ENCODE assay signal across 5 worm cellular contexts in the genomic region with DNA sequence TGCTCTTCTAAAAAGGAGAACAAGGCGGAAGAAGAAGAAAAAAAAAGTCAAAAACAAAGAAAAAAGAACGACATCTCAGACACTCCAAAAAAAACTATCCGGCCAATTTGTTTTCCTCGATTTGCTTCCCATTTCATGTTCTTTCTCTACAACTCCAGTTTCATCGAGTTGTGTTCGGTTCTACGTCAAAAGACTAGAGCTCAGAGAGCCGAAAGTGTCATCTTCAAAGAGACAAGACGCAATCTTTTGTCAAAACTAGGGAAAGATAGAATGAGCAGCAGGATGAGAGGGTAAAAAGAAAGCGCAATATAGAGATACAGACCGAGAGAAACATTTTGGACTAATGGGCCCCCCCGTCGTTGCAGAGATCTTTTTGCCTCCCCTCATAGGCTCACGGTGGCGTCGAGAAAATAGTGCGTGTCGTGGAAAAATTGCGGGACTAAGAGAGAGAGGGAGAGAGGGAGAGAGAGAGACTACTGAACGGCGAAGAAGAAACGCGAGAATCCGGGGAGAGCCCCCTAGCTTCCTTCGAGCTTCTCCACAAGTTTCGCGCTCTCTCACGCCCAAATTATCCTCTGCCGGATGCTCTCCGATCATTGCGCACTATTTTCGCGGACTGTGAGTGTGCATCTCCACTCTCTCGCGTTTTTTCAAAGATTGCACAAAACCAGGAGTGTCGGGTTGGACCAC.
TF ChIP-seq lines count a peak whose summit lies in the region.

No protein-coding gene starts in this region.

TF ChIP-seq in whole organism, L1 larva, 84 proteins besides CTCF, POLR2A, EP300 and RAD21 (continues in another document):
- TF ChIP-seq nhr-28 (tag; optimal IDR thresholded peaks at IDR 0.05; lab: Kevin White, UChicago) (no peak), ces-1 (GFP tag; optimal IDR thresholded peaks at IDR 0.05; lab: Kevin White, UChicago) (peak; percentile 44), rnt-1 (tag; optimal IDR thresholded peaks at IDR 0.05; lab: Kevin White, UChicago) (peak; percentile 46), hpl-2 (GFP tag; optimal IDR thresholded peaks at IDR 0.05; lab: Kevin White, UChicago) (no peak), snu-23 (GFP tag; optimal IDR thresholded peaks at IDR 0.05; lab: Kevin White, UChicago) (peak; percentile 71), lin-35 (GFP tag; optimal IDR thresholded peaks at IDR 0.05; lab: Kevin White, UChicago) (peak in 1 of 2 experiments; percentile 23), nhr-76 (tag; optimal IDR thresholded peaks at IDR 0.05; lab: Kevin White, UChicago) (no peak), nhr-47 (tag; optimal IDR thresholded peaks at IDR 0.05; lab: Kevin White, UChicago) (peak; percentile 81), ztf-4 (tag; optimal IDR thresholded peaks at IDR 0.05; lab: Kevin White, UChicago) (peak; percentile 59), tbx-2 (tag; optimal IDR thresholded peaks at IDR 0.05; lab: Kevin White, UChicago) (peak; percentile 81), nhr-85 (tag; lab: Kevin White, UChicago) (no peak), aha-1 (tag; optimal IDR thresholded peaks at IDR 0.05; lab: Kevin White, UChicago) (no peak), irx-1 (tag; optimal IDR thresholded peaks at IDR 0.05; lab: Kevin White, UChicago) (peak; percentile 48), nhr-20 (tag; optimal IDR thresholded peaks at IDR 0.05; lab: Kevin White, UChicago) (peak; percentile 59), sox-4 (tag; optimal IDR thresholded peaks at IDR 0.05; lab: Kevin White, UChicago) (peak; percentile 25), jun-1 (tag; optimal IDR thresholded peaks at IDR 0.05; lab: Kevin White, UChicago) (peak; percentile 43), mdl-1 (tag; optimal IDR thresholded peaks at IDR 0.05; lab: Kevin White, UChicago) (peak in 1 of 2 experiments; percentile 33)

TF ChIP-seq in whole organism, L3 larva, 47 proteins besides CTCF, POLR2A, EP300 and RAD21:
- no peak for TF ChIP-seq nhr-77 (tag; optimal IDR thresholded peaks at IDR 0.05; lab: Kevin White, UChicago)
- no peak for TF ChIP-seq mdl-1 (tag; optimal IDR thresholded peaks at IDR 0.05; lab: Kevin White, UChicago)
- TF ChIP-seq mml-1 (tag; optimal IDR thresholded peaks at IDR 0.05; lab: Kevin White, UChicago): no peak
- TF ChIP-seq lin-39 (tag; optimal IDR thresholded peaks at IDR 0.05; lab: Kevin White, UChicago): peak; percentile 92
- TF ChIP-seq pha-4 (tag; optimal IDR thresholded peaks at IDR 0.05; lab: Kevin White, UChicago): peak; percentile 16
- TF ChIP-seq snpc-4 (tag; optimal IDR thresholded peaks at IDR 0.05; lab: Kevin White, UChicago): peak; percentile 69
- peak; percentile 64 for TF ChIP-seq hmg-11 (tag; optimal IDR thresholded peaks at IDR 0.05; lab: Kevin White, UChicago)
- peak; percentile 66 for TF ChIP-seq ceh-9 (tag; optimal IDR thresholded peaks at IDR 0.05; lab: Kevin White, UChicago)
- peak; percentile 72 for TF ChIP-seq unc-62 (GFP tag; optimal IDR thresholded peaks at IDR 0.05; lab: Kevin White, UChicago)
- TF ChIP-seq nhr-12 (tag; optimal IDR thresholded peaks at IDR 0.05; lab: Kevin White, UChicago): no peak
- TF ChIP-seq egl-5 (tag; optimal IDR thresholded peaks at IDR 0.05; lab: Kevin White, UChicago): peak; percentile 73
- peak; percentile 14 for TF ChIP-seq lin-15B (tag; optimal IDR thresholded peaks at IDR 0.05; lab: Kevin White, UChicago)
- peak; percentile 85 for TF ChIP-seq nfya-1 (tag; optimal IDR thresholded peaks at IDR 0.05; lab: Kevin White, UChicago; ENCODE audit: insufficient read depth)
- TF ChIP-seq fkh-10 (GFP tag; optimal IDR thresholded peaks at IDR 0.05; lab: Kevin White, UChicago): peak; percentile 63
- TF ChIP-seq tbx-2 (tag; optimal IDR thresholded peaks at IDR 0.05; lab: Kevin White, UChicago): peak; percentile 66
- peak; percentile 4 for TF ChIP-seq ceh-28 (tag; optimal IDR thresholded peaks at IDR 0.05; lab: Kevin White, UChicago)
- TF ChIP-seq elt-1 (tag; optimal IDR thresholded peaks at IDR 0.05; lab: Kevin White, UChicago): peak; percentile 37

TF ChIP-seq in whole organism, early embryonic, 17 proteins besides CTCF, POLR2A, EP300 and RAD21:
- TF ChIP-seq scrt-1 (GFP tag; IDR thresholded peaks at IDR 0.05; lab: Robert Waterston, UW) (0 out of 2 replicates have a peak, but pooled peaks have one; percentile 28), F13C5.2 (tag; optimal IDR thresholded peaks at IDR 0.05; lab: Kevin White, UChicago) (peak; percentile 0), tbx-37 (GFP tag; conservative IDR thresholded peaks at IDR 0.05; lab: Robert Waterston, UW) (no peak)

TF ChIP-seq in whole organism, midembryonic, 9 proteins besides CTCF, POLR2A, EP300 and RAD21:
- no peak for TF ChIP-seq ztf-29 (GFP tag; IDR thresholded peaks at IDR 0.05; lab: Robert Waterston, UW)
- 0 out of 2 replicates have a peak, but pooled peaks have one; percentile 26 for TF ChIP-seq tab-1 (GFP tag; IDR thresholded peaks at IDR 0.05; lab: Robert Waterston, UW)
- peak; percentile 29 for TF ChIP-seq cog-1 (tag; optimal IDR thresholded peaks at IDR 0.05; lab: Kevin White, UChicago)

TF ChIP-seq in whole organism, young adult, 124 proteins besides CTCF, POLR2A, EP300 and RAD21 (continues in another document):
- TF ChIP-seq dox-1 (GFP tag; IDR thresholded peaks at IDR 0.05; lab: Robert Waterston, UW): peak; percentile 32; the same call in 1 of the 2 replicates
- no peak for TF ChIP-seq nhr-80 (tag; optimal IDR thresholded peaks at IDR 0.05; lab: Kevin White, UChicago)
- TF ChIP-seq attf-6 (GFP tag; IDR thresholded peaks at IDR 0.05; lab: Robert Waterston, UW): no peak
- TF ChIP-seq hlh-12 (tag; optimal IDR thresholded peaks at IDR 0.05; lab: Kevin White, UChicago): no peak
- no peak for TF ChIP-seq cebp-2 (GFP tag; IDR thresholded peaks at IDR 0.05; lab: Robert Waterston, UW)
- no peak for TF ChIP-seq ztf-28 (GFP tag; IDR thresholded peaks at IDR 0.05; lab: Robert Waterston, UW)
- TF ChIP-seq ztf-3 (GFP tag; optimal IDR thresholded peaks at IDR 0.05; lab: Kevin White, UChicago): no peak
- no peak for TF ChIP-seq snpc-4 (GFP tag; optimal IDR thresholded peaks at IDR 0.05; lab: Kevin White, UChicago)
- TF ChIP-seq snpc-4 (tag; optimal IDR thresholded peaks at IDR 0.05; lab: Kevin White, UChicago): peak in 1 of 4 experiments; percentile 9
- TF ChIP-seq mcd-1 (GFP tag; IDR thresholded peaks at IDR 0.05; lab: Robert Waterston, UW): peak; percentile 24; the same call in 1 of the 2 replicates
- TF ChIP-seq egrh-3 (GFP tag; IDR thresholded peaks at IDR 0.05; lab: Robert Waterston, UW): no peak
- no peak for TF ChIP-seq egl-18 (GFP tag; IDR thresholded peaks at IDR 0.05; lab: Robert Waterston, UW)
- no peak for TF ChIP-seq ztf-22 (GFP tag; optimal IDR thresholded peaks at IDR 0.05; lab: Kevin White, UChicago)
- TF ChIP-seq lin-40 (tag; optimal IDR thresholded peaks at IDR 0.05; lab: Kevin White, UChicago): peak; percentile 43
- no peak for TF ChIP-seq nhr-27 (tag; optimal IDR thresholded peaks at IDR 0.05; lab: Kevin White, UChicago)
- no peak for TF ChIP-seq cebp-1 (GFP tag; IDR thresholded peaks at IDR 0.05; lab: Robert Waterston, UW)
- TF ChIP-seq cebp-1 (tag; optimal IDR thresholded peaks at IDR 0.05; lab: Kevin White, UChicago): peak; percentile 68
- no peak for TF ChIP-seq aptf-2 (GFP tag; conservative IDR thresholded peaks at IDR 0.05; lab: Robert Waterston, UW)
- TF ChIP-seq F55B11.4 (tag; optimal IDR thresholded peaks at IDR 0.05; lab: Kevin White, UChicago; ENCODE audit: borderline replicate concordance, insufficient read depth): no peak
- TF ChIP-seq zim-3 (tag; optimal IDR thresholded peaks at IDR 0.05; lab: Kevin White, UChicago): no peak
- no peak for TF ChIP-seq let-526 (GFP tag; IDR thresholded peaks at IDR 0.05; lab: Robert Waterston, UW)
- no peak for TF ChIP-seq tlf-1 (GFP tag; optimal IDR thresholded peaks at IDR 0.05; lab: Kevin White, UChicago)
- TF ChIP-seq ets-4 (GFP tag; optimal IDR thresholded peaks at IDR 0.05; lab: Kevin White, UChicago): no peak
- no peak for TF ChIP-seq C17E4.6 (GFP tag; IDR thresholded peaks at IDR 0.05; lab: Robert Waterston, UW)
- no peak for TF ChIP-seq egl-44 (GFP tag; IDR thresholded peaks at IDR 0.05; lab: Robert Waterston, UW)
- TF ChIP-seq hmg-1.2 (GFP tag; IDR thresholded peaks at IDR 0.05; lab: Robert Waterston, UW): peak; percentile 50; the same call in 1 of the 2 replicates
- TF ChIP-seq nfyb-1 (GFP tag; IDR thresholded peaks at IDR 0.05; lab: Robert Waterston, UW): 0 out of 2 replicates have a peak, but pooled peaks have one; percentile 19
- TF ChIP-seq ceh-27 (GFP tag; optimal IDR thresholded peaks at IDR 0.05; lab: Kevin White, UChicago): peak; percentile 45
- no peak for TF ChIP-seq unc-130 (GFP tag; optimal IDR thresholded peaks at IDR 0.05; lab: Kevin White, UChicago)
- no peak for TF ChIP-seq lag-1 (GFP tag; IDR thresholded peaks at IDR 0.05; lab: Robert Waterston, UW)
- no peak for TF ChIP-seq ceh-79 (tag; optimal IDR thresholded peaks at IDR 0.05; lab: Kevin White, UChicago)
- peak; percentile 93 for TF ChIP-seq zfh-2 (GFP tag; conservative IDR thresholded peaks at IDR 0.05; lab: Robert Waterston, UW)
- no peak for TF ChIP-seq aptf-3 (GFP tag; IDR thresholded peaks at IDR 0.05; lab: Robert Waterston, UW)
- TF ChIP-seq him-1 (tag; optimal IDR thresholded peaks at IDR 0.05; lab: Kevin White, UChicago): no peak
- no peak for TF ChIP-seq efl-1 (GFP tag; optimal IDR thresholded peaks at IDR 0.05; lab: Kevin White, UChicago)
- no peak for TF ChIP-seq mxl-1 (tag; optimal IDR thresholded peaks at IDR 0.05; lab: Kevin White, UChicago)
- TF ChIP-seq madf-10 (tag; optimal IDR thresholded peaks at IDR 0.05; lab: Kevin White, UChicago): peak; percentile 36
- TF ChIP-seq xnd-1 (tag; optimal IDR thresholded peaks at IDR 0.05; lab: Kevin White, UChicago): no peak
- TF ChIP-seq lin-26 (GFP tag; IDR thresholded peaks at IDR 0.05; lab: Robert Waterston, UW): 0 out of 2 replicates have a peak, but pooled peaks have one; percentile 16
- TF ChIP-seq K12H6.12 (tag; optimal IDR thresholded peaks at IDR 0.05; lab: Kevin White, UChicago): peak; percentile 41
- no peak for TF ChIP-seq lsy-27 (tag; optimal IDR thresholded peaks at IDR 0.05; lab: Kevin White, UChicago; ENCODE audit: borderline replicate concordance, insufficient read depth)
- no peak for TF ChIP-seq ZK185.1 (tag; optimal IDR thresholded peaks at IDR 0.05; lab: Kevin White, UChicago; ENCODE audit: poor library complexity, severe bottlenecking)
- TF ChIP-seq ztf-6 (GFP tag; IDR thresholded peaks at IDR 0.05; lab: Robert Waterston, UW): no peak
- no peak for TF ChIP-seq lin-54 (GFP tag; optimal IDR thresholded peaks at IDR 0.05; lab: Kevin White, UChicago)
- no peak for TF ChIP-seq Y56A3A.18 (GFP tag; IDR thresholded peaks at IDR 0.05; lab: Robert Waterston, UW)
- no peak for TF ChIP-seq unc-62 (GFP tag; optimal IDR thresholded peaks at IDR 0.05; lab: Kevin White, UChicago)
- peak; percentile 20 for TF ChIP-seq chd-7 (tag; optimal IDR thresholded peaks at IDR 0.05; lab: Kevin White, UChicago)
